Fruit fly (Drosophila melanogaster) whole organism, embryonic: ENCODE data around the gene RpS8.
A peak's percentile ranks its signal among the peaks of the same experiment; 100 is the strongest.

ENCODE experiments used
- Atf-2 ChIP-seq: fragments of 200-800 bp; sonication (Bioruptor generic); optimal IDR thresholded peaks from 2 replicates; lab custom pipeline; 2016; ENCODE audit warnings: missing biosample characterization, missing genetic modification characterization
- Bdp1 ChIP-seq: fragments of 200-800 bp; sonication (Bioruptor generic); optimal IDR thresholded peaks from 3 replicates; lab custom pipeline; 2016; ENCODE audit warnings: missing biosample characterization, missing genetic modification characterization
- CG10321 ChIP-seq: fragments of 200-800 bp; sonication (Bioruptor generic); IDR thresholded peaks from 2 replicates; pipeline ENCODE4 v1.3.6; 2022; ENCODE audit warnings: missing biosample characterization, missing genetic modification characterization
- CG11456 ChIP-seq: fragments of 200-800 bp; sonication (Bioruptor generic); IDR thresholded peaks from 3 replicates; pipeline ENCODE4 v1.3.6; 2022; ENCODE audit warnings: missing biosample characterization, missing genetic modification characterization
- CG11560 ChIP-seq: fragments of 200-800 bp; sonication (Bioruptor generic); IDR thresholded peaks from 3 replicates; pipeline ENCODE4 v1.3.6; 2022; ENCODE audit warnings: missing biosample characterization, missing genetic modification characterization
- CG11723 ChIP-seq: fragments of 200-800 bp; sonication (Bioruptor generic); optimal IDR thresholded peaks from 2 replicates; lab custom pipeline; 2017; ENCODE audit warnings: missing biosample characterization, mild to moderate bottlenecking, missing genetic modification characterization
- CG12219 ChIP-seq: fragments of 200-800 bp; sonication (Bioruptor generic); optimal IDR thresholded peaks from 3 replicates; lab custom pipeline; 2018; ENCODE audit warnings: missing biosample characterization, mild to moderate bottlenecking, missing genetic modification characterization
- CG15601 ChIP-seq: fragments of 200-800 bp; sonication (Bioruptor generic); optimal IDR thresholded peaks from 3 replicates; lab custom pipeline; 2019; ENCODE audit warnings: missing biosample characterization, mild to moderate bottlenecking, missing genetic modification characterization, moderate library complexity
- CG1647 ChIP-seq: fragments of 200-800 bp; sonication (Bioruptor generic); optimal IDR thresholded peaks from 3 replicates; lab custom pipeline; 2016; ENCODE audit warnings: missing biosample characterization, missing genetic modification characterization
- CG30431 ChIP-seq: fragments of 200-800 bp; sonication (Bioruptor generic); optimal IDR thresholded peaks from 2 replicates; lab custom pipeline; 2017; ENCODE audit warnings: missing biosample characterization, missing genetic modification characterization
- CG3281 ChIP-seq: fragments of 200-800 bp; sonication (Bioruptor generic); optimal IDR thresholded peaks from 3 replicates; lab custom pipeline; 2017; ENCODE audit warnings: missing biosample characterization, mild to moderate bottlenecking, missing genetic modification characterization
- CG3407 ChIP-seq: fragments of 200-800 bp; sonication (Bioruptor generic); optimal IDR thresholded peaks from 2 replicates; lab custom pipeline; 2018; ENCODE audit warnings: missing biosample characterization, mild to moderate bottlenecking, missing genetic modification characterization
- CG4404 ChIP-seq: fragments of 200-800 bp; sonication (Bioruptor generic); IDR thresholded peaks from 2 replicates; pipeline ENCODE4 v1.3.6; 2022; ENCODE audit warnings: missing biosample characterization, missing genetic modification characterization
- CG6683 ChIP-seq: fragments of 200-800 bp; sonication (Bioruptor generic); optimal IDR thresholded peaks from 2 replicates; lab custom pipeline; 2017; ENCODE audit warnings: missing biosample characterization, mild to moderate bottlenecking, missing genetic modification characterization, missing genetic modification reagents
- CG7839 ChIP-seq: fragments of 200-800 bp; sonication (Bioruptor generic); optimal IDR thresholded peaks from 3 replicates; lab custom pipeline; 2018; ENCODE audit warnings: missing biosample characterization, mild to moderate bottlenecking, missing genetic modification characterization, moderate library complexity
- CG7963 ChIP-seq: fragments of 200-800 bp; sonication (Bioruptor generic); IDR thresholded peaks from 3 replicates; pipeline ENCODE4 v1.3.6; 2022; ENCODE audit warnings: missing biosample characterization, missing genetic modification characterization; ENCODE audit not compliant: partially characterized antibody
- CG7987 ChIP-seq: fragments of 200-800 bp; sonication (Bioruptor generic); optimal IDR thresholded peaks from 2 replicates; lab custom pipeline; 2018; ENCODE audit warnings: missing biosample characterization, mild to moderate bottlenecking, missing genetic modification characterization, moderate library complexity
- CG8359 ChIP-seq: fragments of 200-800 bp; sonication (Bioruptor generic); optimal IDR thresholded peaks from 2 replicates; lab custom pipeline; 2017; ENCODE audit warnings: missing biosample characterization, mild to moderate bottlenecking, missing genetic modification characterization, borderline replicate concordance
- CoRest ChIP-seq: fragments of 200-800 bp; sonication (Bioruptor generic); optimal IDR thresholded peaks from 3 replicates; lab custom pipeline; 2018; ENCODE audit warnings: missing biosample characterization, mild to moderate bottlenecking, missing genetic modification characterization, moderate library complexity
- Dad ChIP-seq: fragments of 200-800 bp; sonication (Bioruptor generic); optimal IDR thresholded peaks from 3 replicates; lab custom pipeline; 2016; ENCODE audit warnings: missing biosample characterization, missing genetic modification characterization
- Dref ChIP-seq: fragments of 200-800 bp; sonication (Bioruptor generic); IDR thresholded peaks from 2 replicates; pipeline ENCODE4 v1.3.6; 2022; ENCODE audit warnings: missing biosample characterization, missing genetic modification characterization
- E2f2 ChIP-seq: fragments of 200-800 bp; sonication (Bioruptor generic); IDR thresholded peaks from 2 replicates; pipeline ENCODE4 v1.3.6; 2022; ENCODE audit warnings: missing biosample characterization, missing genetic modification characterization
- Eip74EF ChIP-seq, 2 experiments: fragments of 200-800 bp in 1 of 2; fragments of >200 bp in 1 of 2; sonication (Bioruptor generic) in 1 of 2; optimal IDR thresholded peaks; 2 replicates each; lab custom pipeline; 2017 to 2019; ENCODE audit warnings: missing biosample characterization in 2 of 2, missing genetic modification characterization in 2 of 2, mild to moderate bottlenecking in 1 of 2, moderate library complexity in 1 of 2
- Elba2 ChIP-seq: fragments of 200-800 bp; sonication (Bioruptor generic); optimal IDR thresholded peaks from 3 replicates; lab custom pipeline; 2016; ENCODE audit warnings: missing biosample characterization, missing genetic modification characterization
- Fer1 ChIP-seq: fragments of 200-800 bp; sonication (Bioruptor generic); optimal IDR thresholded peaks from 2 replicates; lab custom pipeline; 2017; ENCODE audit warnings: missing biosample characterization, mild to moderate bottlenecking, missing genetic modification characterization
- Fer3 ChIP-seq: fragments of 200-800 bp; sonication (Bioruptor generic); optimal IDR thresholded peaks from 2 replicates; lab custom pipeline; 2018; ENCODE audit warnings: missing biosample characterization, mild to moderate bottlenecking, missing genetic modification characterization, moderate library complexity
- H2.0 ChIP-seq: fragments of 200-800 bp; sonication (Bioruptor generic); IDR thresholded peaks from 2 replicates; pipeline ENCODE4 v1.3.6; 2022; ENCODE audit warnings: missing biosample characterization, missing genetic modification characterization
- HHEX ChIP-seq: fragments of 200-800 bp; sonication (Bioruptor generic); optimal IDR thresholded peaks from 3 replicates; lab custom pipeline; 2017; ENCODE audit warnings: missing biosample characterization, mild to moderate bottlenecking, missing genetic modification characterization, missing genetic modification reagents
- Optix ChIP-seq: fragments of 200-800 bp; sonication (Bioruptor generic); IDR thresholded peaks from 3 replicates; pipeline ENCODE4 v1.3.6; 2022; ENCODE audit warnings: missing biosample characterization, missing genetic modification characterization
- Sox102F ChIP-seq: fragments of 200-800 bp; sonication (Bioruptor generic); optimal IDR thresholded peaks from 2 replicates; lab custom pipeline; 2018; ENCODE audit warnings: missing biosample characterization, mild to moderate bottlenecking, missing genetic modification characterization, moderate library complexity
- Sry-β ChIP-seq: fragments of 200-800 bp; sonication (Bioruptor generic); optimal IDR thresholded peaks from 2 replicates; lab custom pipeline; 2018; ENCODE audit warnings: missing biosample characterization, mild to moderate bottlenecking, missing genetic modification characterization, moderate library complexity
- Xbp1 ChIP-seq: fragments of 200-800 bp; sonication (Bioruptor generic); optimal IDR thresholded peaks from 3 replicates; lab custom pipeline; 2016; ENCODE audit warnings: missing biosample characterization, mild to moderate bottlenecking, missing genetic modification characterization
- ab ChIP-seq: fragments of 200-800 bp; sonication (Bioruptor generic); optimal IDR thresholded peaks from 2 replicates; lab custom pipeline; 2016; ENCODE audit warnings: missing biosample characterization, missing genetic modification characterization
- al ChIP-seq: fragments of 200-800 bp; sonication (Bioruptor generic); IDR thresholded peaks from 2 replicates; pipeline ENCODE4 v1.3.6; 2022; ENCODE audit warnings: missing biosample characterization, missing genetic modification characterization
- amos ChIP-seq: fragments of 200-800 bp; sonication (Bioruptor generic); IDR thresholded peaks from 2 replicates; pipeline ENCODE4 v1.3.6; 2022; ENCODE audit warnings: missing biosample characterization, missing genetic modification characterization; ENCODE audit not compliant: partially characterized antibody
- ara ChIP-seq: fragments of 200-800 bp; sonication (Bioruptor generic); IDR thresholded peaks from 2 replicates; pipeline ENCODE4 v1.3.6; 2022; ENCODE audit warnings: missing biosample characterization, missing genetic modification characterization
- ci ChIP-seq: fragments of 200-800 bp; sonication (Bioruptor generic); IDR thresholded peaks from 3 replicates; pipeline ENCODE4 v1.3.6; 2022; ENCODE audit warnings: missing biosample characterization, missing genetic modification characterization
- da ChIP-seq: fragments of 200-800 bp; sonication (Bioruptor generic); optimal IDR thresholded peaks from 2 replicates; lab custom pipeline; 2016; ENCODE audit warnings: missing biosample characterization, missing genetic modification characterization
- dm ChIP-seq: fragments of 200-800 bp; sonication (Bioruptor generic); optimal IDR thresholded peaks from 3 replicates; lab custom pipeline; 2016; ENCODE audit warnings: missing biosample characterization, missing genetic modification characterization
- ems ChIP-seq: fragments of 200-800 bp; sonication (Bioruptor generic); optimal IDR thresholded peaks from 3 replicates; lab custom pipeline; 2016; ENCODE audit warnings: missing biosample characterization, missing genetic modification characterization
- eyg ChIP-seq: fragments of 200-800 bp; sonication (Bioruptor generic); optimal IDR thresholded peaks from 3 replicates; lab custom pipeline; 2016; ENCODE audit warnings: missing biosample characterization, missing genetic modification characterization
- ftz-f1 ChIP-seq: fragments of 200-800 bp; sonication (Bioruptor generic); optimal IDR thresholded peaks from 2 replicates; lab custom pipeline; 2016; ENCODE audit warnings: missing biosample characterization, missing genetic modification characterization
- gcm ChIP-seq: fragments of 200-800 bp; sonication (Bioruptor generic); optimal IDR thresholded peaks from 2 replicates; lab custom pipeline; 2019; ENCODE audit warnings: missing biosample characterization, mild to moderate bottlenecking, missing genetic modification characterization, moderate library complexity
- knrl ChIP-seq: fragments of 200-800 bp; sonication (Bioruptor generic); IDR thresholded peaks from 3 replicates; pipeline ENCODE4 v1.3.6; 2022; ENCODE audit warnings: missing biosample characterization, missing genetic modification characterization; ENCODE audit not compliant: partially characterized antibody
- nmo ChIP-seq: fragments of 200-800 bp; sonication (Bioruptor generic); optimal IDR thresholded peaks from 2 replicates; lab custom pipeline; 2018; ENCODE audit warnings: missing biosample characterization, mild to moderate bottlenecking, missing genetic modification characterization, moderate library complexity
- org-1 ChIP-seq: fragments of 200-800 bp; sonication (Bioruptor generic); optimal IDR thresholded peaks from 2 replicates; lab custom pipeline; 2017; ENCODE audit warnings: missing biosample characterization, missing genetic modification characterization
- pho ChIP-seq: fragments of 200-800 bp; sonication (Bioruptor generic); optimal IDR thresholded peaks from 2 replicates; lab custom pipeline; 2016; ENCODE audit warnings: missing biosample characterization, missing genetic modification characterization
- sens ChIP-seq: fragments of 200-800 bp; sonication (Bioruptor generic); peaks from one replicate; lab custom pipeline; 2016; ENCODE audit warnings: missing biosample characterization, missing genetic modification characterization
- stc ChIP-seq: fragments of 200-800 bp; sonication (Bioruptor generic); IDR thresholded peaks from 2 replicates; pipeline ENCODE4 v1.3.6; 2022; ENCODE audit warnings: missing biosample characterization, missing genetic modification characterization
- stwl ChIP-seq: fragments of 200-800 bp; sonication (Bioruptor generic); optimal IDR thresholded peaks from 3 replicates; lab custom pipeline; 2018; ENCODE audit warnings: missing biosample characterization, mild to moderate bottlenecking, missing genetic modification characterization, moderate library complexity
- tin ChIP-seq: fragments of 200-800 bp; sonication (Bioruptor generic); optimal IDR thresholded peaks from 3 replicates; lab custom pipeline; 2016; ENCODE audit warnings: missing biosample characterization, missing genetic modification characterization
- usp ChIP-seq: fragments of >200 bp; optimal IDR thresholded peaks from 2 replicates; lab custom pipeline; 2017; ENCODE audit warnings: missing biosample characterization, missing genetic modification characterization

Gene RpS8

DNA sequence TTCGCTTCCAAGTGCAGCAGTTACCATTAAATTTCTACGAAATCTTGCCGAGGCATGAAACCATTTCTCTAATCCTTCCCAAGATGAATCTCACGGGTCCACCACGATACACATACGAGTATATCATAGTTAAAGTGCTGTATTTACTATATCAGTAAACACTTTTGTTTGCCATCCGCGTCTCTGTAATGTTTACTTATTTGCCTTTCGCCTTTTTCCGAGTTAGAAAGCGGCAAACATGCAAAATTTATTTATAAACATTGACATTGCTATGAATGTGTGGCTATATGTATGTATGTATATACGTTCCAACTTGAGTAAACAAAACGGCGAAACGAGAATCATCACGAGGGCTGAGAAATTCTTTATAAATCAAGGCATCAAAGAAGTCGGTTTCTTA lies 30.5 kb upstream of the RpS8 start (continued):
- no peak for TF ChIP-seq tin (GFP tag; lab: Kevin White, UChicago)
- peak; percentile 17 for TF ChIP-seq CG3407 (GFP tag; lab: Kevin White, UChicago)
- TF ChIP-seq CG10321 (GFP tag; lab: Robert Waterston, UW), result no peak
- no peak for TF ChIP-seq CG15601 (tag; lab: Kevin White, UChicago)
- TF ChIP-seq da, result no peak
- no peak for TF ChIP-seq H2.0 (GFP tag; lab: Robert Waterston, UW)
- TF ChIP-seq Sry-β, result peak; percentile 54
- no peak for TF ChIP-seq CG30431 (GFP tag; lab: Kevin White, UChicago)
- no peak for TF ChIP-seq Dref (GFP tag; lab: Robert Waterston, UW)
- no peak for TF ChIP-seq CG12219
- no peak for TF ChIP-seq CG1647 (GFP tag; lab: Kevin White, UChicago)
- no peak for TF ChIP-seq ab
- TF ChIP-seq al (GFP tag; lab: Robert Waterston, UW), result no peak
- no peak for TF ChIP-seq Sox102F (GFP tag; lab: Kevin White, UChicago)
- TF ChIP-seq Fer1 (GFP tag; lab: Kevin White, UChicago), result no peak
- no peak for TF ChIP-seq CG4404 (GFP tag; lab: Robert Waterston, UW)
- TF ChIP-seq ci, result no peak
- TF ChIP-seq dm (GFP tag; lab: Kevin White, UChicago), result no peak
- no peak for TF ChIP-seq ftz-f1
- TF ChIP-seq Bdp1 (GFP tag; lab: Kevin White, UChicago), result no peak
- no peak for TF ChIP-seq ems (GFP tag; lab: Kevin White, UChicago)
- peak; percentile 42; the same call in 1 of the 2 replicates for TF ChIP-seq ara (GFP tag; lab: Robert Waterston, UW)
- no peak for TF ChIP-seq stc (GFP tag; lab: Robert Waterston, UW)
- TF ChIP-seq Xbp1 (GFP tag; lab: Kevin White, UChicago), result no peak
- TF ChIP-seq CG11456 (GFP tag; lab: Robert Waterston, UW), result no peak
- TF ChIP-seq Optix (GFP tag; lab: Robert Waterston, UW), result no peak
- peak; percentile 13 for TF ChIP-seq gcm (GFP tag; lab: Kevin White, UChicago)
- TF ChIP-seq Fer3 (tag; lab: Kevin White, UChicago), result no peak
- peak; percentile 53 for TF ChIP-seq CG3281 (GFP tag; lab: Kevin White, UChicago)
- TF ChIP-seq amos (GFP tag; lab: Robert Waterston, UW), result no peak
- peak; percentile 79 for TF ChIP-seq CG7987
- TF ChIP-seq CG8359 (GFP tag; lab: Kevin White, UChicago), result peak; percentile 66
- TF ChIP-seq CoRest (tag; lab: Kevin White, UChicago), result no peak
- TF ChIP-seq stwl (tag; lab: Kevin White, UChicago), result no peak
- no peak for TF ChIP-seq CG6683
- TF ChIP-seq Dad (GFP tag; lab: Kevin White, UChicago), result no peak
- TF ChIP-seq pho (GFP tag; lab: Kevin White, UChicago), result no peak
- no peak for TF ChIP-seq org-1 (GFP tag; lab: Kevin White, UChicago)
- TF ChIP-seq CG11560, result no peak
- TF ChIP-seq eyg, result no peak
- no peak for TF ChIP-seq nmo (GFP tag; lab: Kevin White, UChicago)
- TF ChIP-seq knrl (GFP tag; lab: Robert Waterston, UW), result no peak
- no peak for TF ChIP-seq CG7963 (GFP tag; lab: Robert Waterston, UW)
- TF ChIP-seq E2f2, result no peak
- peak; percentile 84 for TF ChIP-seq sens (GFP tag; lab: Kevin White, UChicago)
- TF ChIP-seq CG7839 (tag; lab: Kevin White, UChicago), result no peak
- no peak for TF ChIP-seq Elba2 (GFP tag; lab: Kevin White, UChicago)
- TF ChIP-seq HHEX (GFP tag; lab: Kevin White, UChicago), result peak; percentile 43
- peak in 1 of 2 experiments; percentile 37 for TF ChIP-seq Eip74EF (GFP tag; optimal IDR thresholded peaks at IDR 0.05; lab: Kevin White, UChicago)
- TF ChIP-seq Atf-2 (GFP tag; lab: Kevin White, UChicago), result no peak
- peak; percentile 58 for TF ChIP-seq CG11723
- no peak for TF ChIP-seq usp (GFP tag; lab: Kevin White, UChicago)
